Worm (Caenorhabditis elegans) whole organism, mixed stage, embryonic: ENCODE data around the gene T22H9.1.

Experiments used
- ceh-83 ChIP-seq: fragments of 200-800 bp; sonication (Bioruptor generic); optimal IDR thresholded peaks from 2 replicates; lab custom pipeline; 2018; ENCODE audit warnings: mild to moderate bottlenecking, missing genetic modification characterization, missing compliant biosample characterization
- ces-1 ChIP-seq: fragments of 150-350 bp; optimal IDR thresholded peaks from 2 replicates; lab custom pipeline; 2014; ENCODE audit warnings: missing biosample characterization, missing genetic modification reagents, missing genetic modification characterization
- ham-2 ChIP-seq: fragments of 200-800 bp; sonication (Bioruptor generic); optimal IDR thresholded peaks from 2 replicates; lab custom pipeline; 2018; ENCODE audit warnings: mild to moderate bottlenecking, missing genetic modification characterization, missing compliant biosample characterization
- lsy-2 ChIP-seq: fragments of 150-350 bp; optimal IDR thresholded peaks from 2 replicates; lab custom pipeline; 2014; ENCODE audit warnings: missing biosample characterization, missing genetic modification characterization
- mep-1 ChIP-seq: fragments of 150-350 bp; optimal IDR thresholded peaks from 2 replicates; lab custom pipeline; 2017; ENCODE audit warnings: missing biosample characterization, missing genetic modification reagents, missing genetic modification characterization, inconsistent platforms
- nhr-237 ChIP-seq: fragments of 150-350 bp; optimal IDR thresholded peaks from 2 replicates; lab custom pipeline; 2014; ENCODE audit warnings: missing biosample characterization, missing genetic modification characterization
- nhr-28 ChIP-seq: fragments of 150-350 bp; optimal IDR thresholded peaks from 2 replicates; lab custom pipeline; 2014; ENCODE audit warnings: missing biosample characterization, missing genetic modification characterization
- snpc-4 ChIP-seq: fragments of 150-350 bp; optimal IDR thresholded peaks from 2 replicates; lab custom pipeline; 2014; ENCODE audit warnings: missing biosample characterization, missing genetic modification characterization
- unc-39 ChIP-seq: fragments of 150-350 bp; optimal IDR thresholded peaks from 2 replicates; lab custom pipeline; 2014; ENCODE audit warnings: missing biosample characterization, missing genetic modification characterization
- unc-62 ChIP-seq: fragments of 150-350 bp; optimal IDR thresholded peaks from 2 replicates; lab custom pipeline; 2014; ENCODE audit warnings: missing biosample characterization, missing genetic modification reagents, missing genetic modification characterization

ce11 chrV:376790-377189 is 17.2 kb downstream of the T22H9.1 start:
- TF ChIP-seq unc-62 (GFP tag; lab: Kevin White, UChicago) (no peak), mep-1 (no peak), ham-2 (GFP tag; lab: Kevin White, UChicago) (no peak), nhr-28 (tag; lab: Kevin White, UChicago) (no peak), ces-1 (GFP tag; lab: Kevin White, UChicago) (no peak), unc-39 (tag; lab: Kevin White, UChicago) (no peak), lsy-2 (tag; lab: Kevin White, UChicago) (no peak), nhr-237 (tag; lab: Kevin White, UChicago) (no peak), snpc-4 (no peak), ceh-83 (GFP tag; lab: Kevin White, UChicago) (no peak)
